Worm (Caenorhabditis elegans) whole organism, late embryonic: ENCODE measurements around the gene R08F11.4.

Experiments used
- ceh-24 ChIP-seq: sonication (generic microtip); optimal IDR thresholded peaks from 2 replicates; lab custom pipeline; 2016; ENCODE audit warnings: mild to moderate bottlenecking, missing genetic modification characterization, missing compliant biosample characterization
- dve-1 ChIP-seq: sonication (generic microtip); optimal IDR thresholded peaks from 2 replicates; lab custom pipeline; 2017; ENCODE audit warnings: antibody characterized with exemption, mild to moderate bottlenecking, missing genetic modification characterization, missing compliant biosample characterization
- elt-4 ChIP-seq: sonication (generic microtip); optimal IDR thresholded peaks from 2 replicates; lab custom pipeline; 2016; ENCODE audit warnings: missing genetic modification characterization, missing compliant biosample characterization
- ets-4 ChIP-seq: sonication (generic microtip); optimal IDR thresholded peaks from 2 replicates; lab custom pipeline; 2016; ENCODE audit warnings: missing genetic modification characterization, missing compliant biosample characterization
- fax-1 ChIP-seq: sonication (generic microtip); optimal IDR thresholded peaks from 2 replicates; lab custom pipeline; 2016; ENCODE audit warnings: missing genotype, missing genetic modification characterization, missing compliant biosample characterization
- fkh-10 ChIP-seq: fragments of 150-350 bp; optimal IDR thresholded peaks from 2 replicates; lab custom pipeline; 2014; ENCODE audit warnings: missing biosample characterization, missing genetic modification reagents, missing genetic modification characterization
- hlh-13 ChIP-seq: fragments of 200-800 bp; sonication (Bioruptor generic); optimal IDR thresholded peaks from 2 replicates; lab custom pipeline; 2018; ENCODE audit warnings: mild to moderate bottlenecking, missing genetic modification characterization, missing compliant biosample characterization
- hlh-30 ChIP-seq: sonication (generic microtip); optimal IDR thresholded peaks from 2 replicates; lab custom pipeline; 2017; ENCODE audit warnings: antibody characterized with exemption, missing genetic modification characterization, missing compliant biosample characterization; ENCODE audit not compliant: insufficient read depth
- mec-3 ChIP-seq: sonication (generic microtip); optimal IDR thresholded peaks from 2 replicates; lab custom pipeline; 2016; ENCODE audit warnings: borderline replicate concordance, missing genetic modification characterization, missing compliant biosample characterization
- nhr-11 ChIP-seq: fragments of 150-350 bp; optimal IDR thresholded peaks from 2 replicates; lab custom pipeline; 2014; ENCODE audit warnings: missing biosample characterization, missing genetic modification characterization
- pqm-1 ChIP-seq: sonication (generic microtip); optimal IDR thresholded peaks from 2 replicates; lab custom pipeline; 2016; ENCODE audit warnings: missing genetic modification characterization, missing compliant biosample characterization
- syd-9 ChIP-seq: sonication (generic microtip); optimal IDR thresholded peaks from 2 replicates; lab custom pipeline; 2016; ENCODE audit warnings: mild to moderate bottlenecking, missing genetic modification characterization, moderate library complexity, missing compliant biosample characterization
- unc-55 ChIP-seq: sonication (generic microtip); optimal IDR thresholded peaks from 2 replicates; lab custom pipeline; 2017; ENCODE audit warnings: missing biosample characterization, missing genetic modification reagents, missing genetic modification characterization
- unc-86 ChIP-seq: sonication (generic microtip); optimal IDR thresholded peaks from 2 replicates; lab custom pipeline; 2016; ENCODE audit warnings: missing genetic modification characterization, missing compliant biosample characterization

- TF ChIP-seq fkh-10 (GFP tag; lab: Kevin White, UChicago), result no peak
- TF ChIP-seq ceh-24 (tag; lab: Kevin White, UChicago), result no peak
- no peak for TF ChIP-seq hlh-13 (GFP tag; lab: Kevin White, UChicago)
- TF ChIP-seq hlh-30 (tag; lab: Kevin White, UChicago), result no peak
- TF ChIP-seq ets-4 (tag; lab: Kevin White, UChicago), result no peak
- no peak for TF ChIP-seq nhr-11 (tag; lab: Kevin White, UChicago)
- TF ChIP-seq mec-3 (tag; lab: Kevin White, UChicago), result no peak
- no peak for TF ChIP-seq unc-86 (tag; lab: Kevin White, UChicago)
- no peak for TF ChIP-seq fax-1 (tag; lab: Kevin White, UChicago)
- no peak for TF ChIP-seq pqm-1 (tag; lab: Kevin White, UChicago)
- TF ChIP-seq dve-1 (tag; lab: Kevin White, UChicago), result no peak
- TF ChIP-seq unc-55 (GFP tag; lab: Kevin White, UChicago), result no peak
- no peak for TF ChIP-seq elt-4 (tag; lab: Kevin White, UChicago)
- TF ChIP-seq syd-9 (tag; lab: Kevin White, UChicago), result no peak
These were observed at the start of gene R08F11.4 for ce11 chrV:3805499-3805898.
